Worm (Caenorhabditis elegans): ENCODE measurements around the gene F13B6.3.

DNA sequence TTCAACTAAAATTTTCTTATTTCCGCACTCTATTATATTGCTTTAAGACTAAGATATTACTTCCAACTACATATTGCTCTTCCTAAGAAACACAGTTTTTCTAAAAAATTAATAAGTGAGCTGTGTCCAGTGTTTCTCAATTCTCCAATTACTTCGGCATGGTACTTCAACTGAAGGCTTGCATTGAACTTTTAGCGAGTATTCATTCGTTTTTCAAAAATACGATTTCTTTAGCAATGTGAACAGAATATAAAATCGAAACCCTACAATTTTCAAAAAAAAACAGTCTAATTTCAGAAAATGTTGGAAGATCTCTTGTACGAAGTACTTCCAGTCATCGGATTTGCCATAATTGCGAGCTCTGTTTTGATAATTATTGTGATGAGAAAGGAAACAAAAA is 44.8 kb downstream of the F13B6.3 start, which contains the start of gene srtx-1:
- TF ChIP-seq F13H6.1 (tag; optimal IDR thresholded peaks at IDR 0.05) (no peak), ceh-2 (tag; optimal IDR thresholded peaks at IDR 0.05) (no peak), dve-1 (tag; optimal IDR thresholded peaks at IDR 0.05) (no peak), K02D7.2 (tag; optimal IDR thresholded peaks at IDR 0.05) (no peak), hlh-30 (tag; optimal IDR thresholded peaks at IDR 0.05; ENCODE audit: insufficient read depth) (no peak), ceh-9 (tag; optimal IDR thresholded peaks at IDR 0.05) (no peak), eyg-1 (tag; optimal IDR thresholded peaks at IDR 0.05) (no peak), ama-1 (optimal IDR thresholded peaks at IDR 0.05) (no peak), elt-2 (tag; optimal IDR thresholded peaks at IDR 0.05) (no peak), unc-42 (tag; optimal IDR thresholded peaks at IDR 0.05) (no peak), pqm-1 (tag; optimal IDR thresholded peaks at IDR 0.05) (no peak), ceh-31 (tag; optimal IDR thresholded peaks at IDR 0.05) (no peak), Y22D7AL.16 (tag; optimal IDR thresholded peaks at IDR 0.05) (no peak)
